Worm (Caenorhabditis elegans): ENCODE data around the gene T14G12.12.

- TF ChIP-seq ama-1 (optimal IDR thresholded peaks at IDR 0.05) (no peak), ceh-14 (tag; optimal IDR thresholded peaks at IDR 0.05) (no peak), pha-4 (tag; optimal IDR thresholded peaks at IDR 0.05) (no peak), pqm-1 (tag; optimal IDR thresholded peaks at IDR 0.05) (no peak)
Observed at ce11 chrX:3785111-3785808, 27.0 kb upstream of the T14G12.12 start.
